Worm (Caenorhabditis elegans): Measurements from ENCODE around the gene C49A9.1.

Gene C49A9.1

DNA sequence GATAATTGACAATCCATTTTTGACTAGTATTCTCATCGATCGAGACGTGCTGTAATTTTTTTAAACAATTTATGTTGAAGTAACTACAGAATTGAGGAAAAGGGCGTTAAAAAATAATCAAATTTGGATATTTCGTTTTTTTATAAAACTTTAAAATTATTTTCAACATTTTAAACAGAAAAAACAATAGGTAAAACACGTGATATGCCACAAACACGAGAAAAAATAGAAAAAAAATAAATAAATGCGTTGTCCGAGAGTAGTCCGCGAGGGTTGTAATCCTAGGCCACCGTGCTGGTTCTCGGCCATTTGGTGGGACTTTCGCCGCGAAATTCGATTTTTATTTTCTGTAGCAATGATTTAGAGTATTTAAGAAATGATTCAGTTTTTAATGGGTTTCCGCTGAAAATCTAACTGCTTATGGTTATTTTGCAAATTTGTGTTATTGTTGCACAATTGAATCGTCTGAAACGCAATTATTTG is 21.7 kb upstream of the C49A9.1 start, which contains the start of gene C49A9.10 (continued):
- peak; percentile 71 for TF ChIP-seq snpc-4 (tag; optimal IDR thresholded peaks at IDR 0.05)
- peak; percentile 14 for TF ChIP-seq nhr-10 (tag; optimal IDR thresholded peaks at IDR 0.05)
- TF ChIP-seq lin-11 (tag; optimal IDR thresholded peaks at IDR 0.05), result peak; percentile 62
- peak; percentile 93 for TF ChIP-seq unc-55 (GFP tag; optimal IDR thresholded peaks at IDR 0.05)
- no peak for TF ChIP-seq ZK546.5 (tag; optimal IDR thresholded peaks at IDR 0.05)

DNA sequence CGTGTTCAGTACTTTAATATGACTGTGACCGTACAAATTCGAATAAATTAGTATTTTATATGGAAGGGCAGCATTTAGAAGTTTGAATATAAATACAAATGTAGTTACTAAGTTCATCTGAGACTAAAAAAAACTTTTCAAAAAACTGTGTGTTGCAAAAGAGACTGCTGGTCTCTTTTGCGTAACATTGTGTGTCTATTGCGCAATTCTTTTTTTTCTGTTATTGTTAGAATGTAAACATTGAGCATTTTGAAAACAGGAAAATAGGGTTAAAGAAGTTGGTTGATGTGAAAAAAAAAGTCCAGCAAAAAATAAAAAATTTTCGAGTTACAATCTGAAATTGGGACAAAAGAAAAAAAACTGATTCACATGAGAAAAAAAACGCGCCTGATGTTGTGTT is 18.7 kb upstream of the C49A9.1 start:
- TF ChIP-seq nhr-10 (tag; optimal IDR thresholded peaks at IDR 0.05) (no peak), crh-2 (tag; optimal IDR thresholded peaks at IDR 0.05) (no peak), nhr-25 (tag; optimal IDR thresholded peaks at IDR 0.05) (no peak), nhr-129 (tag; optimal IDR thresholded peaks at IDR 0.05) (peak; percentile 39)

DNA sequence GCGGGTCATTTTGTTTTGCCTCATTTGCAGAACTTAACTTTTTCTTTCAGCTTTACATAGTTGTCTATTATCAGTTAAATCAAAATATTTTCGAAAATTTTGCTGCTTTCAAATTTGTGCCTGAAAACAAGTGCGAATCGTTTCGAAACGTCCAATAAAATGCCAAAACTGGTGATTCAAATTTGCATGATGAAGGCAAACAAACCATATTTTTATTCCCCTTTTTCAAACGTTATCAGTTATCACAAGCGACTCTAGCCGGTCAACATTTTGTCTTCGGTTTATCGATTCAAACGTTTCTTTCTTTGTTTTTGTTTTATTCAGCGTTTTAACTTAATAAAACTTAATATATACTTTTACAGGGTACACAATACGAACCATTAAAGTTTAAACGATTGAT is 17.4 kb upstream of the C49A9.1 start, which contains the start of the genes ugt-24 and C49A9.6:
Gene ugt-24, minus strand, starts transcription at position 147 of the 400 bp plus-strand sequence.
Gene C49A9.6, plus strand, starts transcription at position 363 of the 400 bp plus-strand sequence.
- TF ChIP-seq peb-1 (tag; optimal IDR thresholded peaks at IDR 0.05) (no peak), alr-1 (tag; optimal IDR thresholded peaks at IDR 0.05) (no peak), crh-2 (tag; optimal IDR thresholded peaks at IDR 0.05) (peak; percentile 7), fos-1 (tag; optimal IDR thresholded peaks at IDR 0.05) (peak; percentile 78), dmd-4 (tag; optimal IDR thresholded peaks at IDR 0.05) (no peak)

DNA sequence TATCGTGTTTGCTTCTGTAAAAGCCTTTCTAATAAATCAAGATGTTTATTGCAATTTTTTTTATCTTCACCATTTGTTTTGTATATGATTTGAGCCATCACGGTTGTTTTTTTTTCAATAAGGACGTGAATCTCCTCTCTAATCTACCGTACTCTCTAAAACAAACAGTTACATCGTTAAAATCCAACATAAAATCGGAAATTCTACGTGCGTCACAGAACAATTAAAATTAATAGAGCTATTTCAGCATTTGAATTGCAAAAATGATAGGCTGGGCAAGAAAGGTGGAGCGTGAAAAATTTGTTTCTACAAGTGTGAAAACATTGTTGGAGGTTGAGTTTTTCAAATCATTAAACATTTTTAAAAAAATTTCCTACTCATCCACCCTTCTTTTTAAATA is 14.6 kb upstream of the C49A9.1 start, which contains the start of gene C49A9.5:
Gene C49A9.5, plus strand, starts transcription at position 271 of the 400 bp plus-strand sequence.
- no peak for TF ChIP-seq zag-1 (tag; optimal IDR thresholded peaks at IDR 0.05)
- no peak for TF ChIP-seq nhr-21 (tag; optimal IDR thresholded peaks at IDR 0.05)
- TF ChIP-seq sma-9 (GFP tag; optimal IDR thresholded peaks at IDR 0.05), result no peak
- no peak for TF ChIP-seq sma-9 (tag; optimal IDR thresholded peaks at IDR 0.05)
- no peak for TF ChIP-seq skn-1 (tag; optimal IDR thresholded peaks at IDR 0.05)
- no peak for TF ChIP-seq ceh-16 (tag; optimal IDR thresholded peaks at IDR 0.05)
- no peak for TF ChIP-seq nhr-77 (tag; optimal IDR thresholded peaks at IDR 0.05)
- no peak for TF ChIP-seq nhr-25 (tag; optimal IDR thresholded peaks at IDR 0.05)

DNA sequence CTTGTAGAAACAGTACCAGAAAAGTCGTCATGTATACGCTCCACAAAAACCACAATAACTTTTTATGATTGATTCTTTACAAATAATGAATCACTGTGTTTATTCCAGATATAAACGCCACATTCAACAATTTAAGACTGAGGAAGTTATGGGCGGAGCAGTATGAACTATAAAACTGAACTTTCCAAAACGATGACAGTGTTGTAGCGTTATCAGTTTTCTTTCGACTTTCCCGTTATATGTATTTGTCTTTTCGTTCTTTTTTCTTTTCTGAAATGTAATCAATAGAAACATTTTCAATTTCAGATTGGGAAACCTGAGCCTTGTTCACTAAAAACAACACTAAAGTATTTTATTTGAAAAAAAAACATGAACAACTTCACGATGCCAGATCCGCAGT is 10.9 kb upstream of the C49A9.1 start, which contains the start of gene C49A9.9:
Gene C49A9.9, plus strand, starts transcription at position 307 of the 400 bp plus-strand sequence.
- TF ChIP-seq mbf-1 (tag; optimal IDR thresholded peaks at IDR 0.05) (no peak), fos-1 (tag; optimal IDR thresholded peaks at IDR 0.05) (peak; percentile 84)

DNA sequence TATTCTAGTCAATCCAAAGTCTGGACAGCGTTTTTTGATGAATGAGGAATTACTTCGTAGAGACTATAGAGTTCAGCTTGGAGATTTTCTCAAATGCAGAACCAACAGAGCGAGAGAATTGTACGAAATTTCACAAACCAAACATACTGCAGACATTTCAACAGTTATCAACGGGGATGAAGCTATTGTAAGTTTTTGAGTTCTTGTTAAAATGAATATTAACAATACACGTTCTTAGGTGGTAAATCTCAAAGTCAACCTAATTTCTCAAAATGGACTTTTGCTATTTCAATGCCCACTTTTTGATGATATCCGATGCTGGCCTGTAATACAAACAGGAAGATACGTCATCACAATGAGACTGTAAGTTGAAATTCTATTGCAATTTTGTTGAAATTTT is 10.5 kb upstream of the C49A9.1 start:
- no peak for TF ChIP-seq elt-1 (tag; optimal IDR thresholded peaks at IDR 0.05)
- TF ChIP-seq peb-1 (tag; optimal IDR thresholded peaks at IDR 0.05), result no peak
- TF ChIP-seq nhr-6 (tag; optimal IDR thresholded peaks at IDR 0.05), result no peak
- no peak for TF ChIP-seq ZK546.5 (tag; optimal IDR thresholded peaks at IDR 0.05)
- no peak for TF ChIP-seq nhr-10 (tag; optimal IDR thresholded peaks at IDR 0.05)
- TF ChIP-seq skn-1 (tag; optimal IDR thresholded peaks at IDR 0.05), result no peak
- TF ChIP-seq unc-39 (tag; optimal IDR thresholded peaks at IDR 0.05), result no peak
- no peak for TF ChIP-seq ztf-11 (tag; optimal IDR thresholded peaks at IDR 0.05)
- no peak for TF ChIP-seq R02D3.7 (tag; optimal IDR thresholded peaks at IDR 0.05)
- no peak for TF ChIP-seq nhr-11 (tag; optimal IDR thresholded peaks at IDR 0.05)

DNA sequence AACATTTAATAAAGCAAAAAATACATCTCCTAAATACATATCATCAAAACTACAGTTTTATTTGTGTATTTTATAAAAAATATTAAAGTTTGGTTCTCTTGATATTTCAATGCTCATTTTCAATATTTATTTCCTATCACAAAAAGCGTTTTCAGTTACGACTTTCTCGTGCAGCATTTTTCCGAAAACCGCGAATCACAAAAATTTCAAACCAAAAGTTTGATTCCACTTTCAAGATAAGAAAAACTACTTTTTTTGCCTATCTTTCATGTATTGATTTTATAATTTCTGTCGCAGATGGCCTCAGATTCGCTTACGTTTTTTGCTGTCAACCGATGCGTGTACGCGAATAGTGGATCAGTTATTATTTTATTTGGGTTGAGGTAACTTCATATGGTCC is 8.6 kb upstream of the C49A9.1 start, which contains the start of gene C49A9.4:
Gene C49A9.4, plus strand, starts transcription at position 265 of the 400 bp plus-strand sequence.
- no peak for TF ChIP-seq nhr-25 (tag; optimal IDR thresholded peaks at IDR 0.05)
- TF ChIP-seq aly-2 (tag; optimal IDR thresholded peaks at IDR 0.05), result no peak
- TF ChIP-seq sma-9 (GFP tag; optimal IDR thresholded peaks at IDR 0.05), result peak; percentile 22
- no peak for TF ChIP-seq sma-9 (tag; optimal IDR thresholded peaks at IDR 0.05)
- TF ChIP-seq gmeb-1 (tag; optimal IDR thresholded peaks at IDR 0.05), result peak; percentile 23
- peak; percentile 78 for TF ChIP-seq fos-1 (tag; optimal IDR thresholded peaks at IDR 0.05)
- TF ChIP-seq egl-27 (tag; optimal IDR thresholded peaks at IDR 0.05), result no peak
- TF ChIP-seq alr-1 (tag; optimal IDR thresholded peaks at IDR 0.05), result no peak

DNA sequence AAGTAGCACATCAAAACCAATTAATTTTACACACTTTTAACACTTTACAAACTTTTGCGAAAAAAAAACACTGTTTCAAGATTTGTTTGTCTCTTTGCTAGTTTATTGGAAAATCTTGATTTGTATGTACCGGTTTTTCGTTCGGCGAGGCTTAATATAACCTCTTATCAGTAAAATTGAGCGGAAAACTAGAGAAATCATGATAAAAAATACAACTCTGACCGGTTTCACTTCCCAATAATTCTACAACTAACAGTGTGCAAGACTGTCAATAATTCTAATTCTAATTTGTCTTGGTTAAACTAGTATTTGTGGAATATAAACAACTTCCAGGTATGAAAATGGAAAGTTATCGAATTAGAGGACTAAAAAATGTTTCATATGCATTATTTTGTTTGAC is 6.1 kb upstream of the C49A9.1 start, which contains the start of gene C49A9.3:
Gene C49A9.3, plus strand, starts transcription at position 212 of the 400 bp plus-strand sequence.
- TF ChIP-seq fos-1 (tag; optimal IDR thresholded peaks at IDR 0.05), result peak; percentile 82
- TF ChIP-seq mbf-1 (tag; optimal IDR thresholded peaks at IDR 0.05), result no peak
